Fruit fly (Drosophila melanogaster) whole organism, embryonic: ENCODE data around the gene CG7579.

Experiments used
- Atf-2 ChIP-seq: fragments of 200-800 bp; sonication (Bioruptor generic); optimal IDR thresholded peaks from 2 replicates; lab custom pipeline; 2016; ENCODE audit warnings: missing biosample characterization, missing genetic modification characterization
- BEAF-32 ChIP-seq: fragments of 200-800 bp; sonication (Bioruptor generic); optimal IDR thresholded peaks from 3 replicates; lab custom pipeline; 2017; ENCODE audit warnings: missing biosample characterization, missing genetic modification characterization, mild to moderate bottlenecking, moderate library complexity, missing genetic modification reagents
- CG10431 ChIP-seq: fragments of 200-800 bp; sonication (Bioruptor generic); optimal IDR thresholded peaks from 3 replicates; lab custom pipeline; 2018; ENCODE audit warnings: missing biosample characterization, mild to moderate bottlenecking, missing genetic modification characterization
- CG12236 ChIP-seq: fragments of 200-800 bp; sonication (Bioruptor generic); optimal IDR thresholded peaks from 2 replicates; lab custom pipeline; 2016; ENCODE audit warnings: missing biosample characterization, missing genetic modification characterization
- CG12299 ChIP-seq: fragments of 200-800 bp; sonication (Bioruptor generic); optimal IDR thresholded peaks from 2 replicates; lab custom pipeline; 2018; ENCODE audit warnings: missing biosample characterization, mild to moderate bottlenecking, missing genetic modification characterization
- CG13123 ChIP-seq: fragments of 200-800 bp; sonication (Bioruptor generic); optimal IDR thresholded peaks from 2 replicates; lab custom pipeline; 2016; ENCODE audit warnings: missing biosample characterization, missing genetic modification characterization
- CG13624 ChIP-seq: fragments of 200-800 bp; sonication (Bioruptor generic); optimal IDR thresholded peaks from 2 replicates; lab custom pipeline; 2016; ENCODE audit warnings: missing biosample characterization, missing genetic modification characterization
- CG14667 ChIP-seq: fragments of 200-800 bp; sonication (Bioruptor generic); IDR thresholded peaks from 2 replicates; pipeline ENCODE4 v1.3.6; 2022; ENCODE audit warnings: missing biosample characterization, missing genetic modification characterization
- CG15514 ChIP-seq: fragments of 200-800 bp; sonication (Bioruptor generic); optimal IDR thresholded peaks from 3 replicates; lab custom pipeline; 2017; ENCODE audit warnings: missing biosample characterization, missing genetic modification characterization, mild to moderate bottlenecking, moderate library complexity, missing genetic modification reagents
- CG17359 ChIP-seq: fragments of 200-800 bp; sonication (Bioruptor generic); optimal IDR thresholded peaks from 3 replicates; lab custom pipeline; 2018; ENCODE audit warnings: missing biosample characterization, mild to moderate bottlenecking, missing genetic modification characterization, moderate library complexity
- CG18476 ChIP-seq: fragments of 200-800 bp; sonication (Bioruptor generic); optimal IDR thresholded peaks from 2 replicates; lab custom pipeline; 2016; ENCODE audit warnings: missing biosample characterization, mild to moderate bottlenecking, missing genetic modification characterization
- CG2116 ChIP-seq: fragments of 200-800 bp; sonication (Bioruptor generic); optimal IDR thresholded peaks from 3 replicates; lab custom pipeline; 2018; ENCODE audit warnings: missing biosample characterization, mild to moderate bottlenecking, missing genetic modification characterization
- CG3163 ChIP-seq: fragments of 200-800 bp; sonication (Bioruptor generic); optimal IDR thresholded peaks from 3 replicates; lab custom pipeline; 2016; ENCODE audit warnings: missing biosample characterization, missing genetic modification characterization
- CG33557 ChIP-seq: fragments of 200-800 bp; sonication (Bioruptor generic); optimal IDR thresholded peaks from 2 replicates; lab custom pipeline; 2019; ENCODE audit warnings: missing biosample characterization, mild to moderate bottlenecking, missing genetic modification characterization, moderate library complexity
- CG4730 ChIP-seq: fragments of 200-800 bp; sonication (Bioruptor generic); IDR thresholded peaks from 2 replicates; pipeline ENCODE4 v1.3.6; 2022; ENCODE audit warnings: missing biosample characterization, missing genetic modification characterization
- CG6254 ChIP-seq: fragments of 200-800 bp; sonication (Bioruptor generic); optimal IDR thresholded peaks from 3 replicates; lab custom pipeline; 2017; ENCODE audit warnings: mild to moderate bottlenecking, missing biosample characterization, missing genetic modification reagents, missing genetic modification characterization
- CG6765 ChIP-seq: fragments of 200-800 bp; sonication (Bioruptor generic); optimal IDR thresholded peaks from 3 replicates; lab custom pipeline; 2017; ENCODE audit warnings: missing biosample characterization, mild to moderate bottlenecking, missing genetic modification characterization
- CG6813 ChIP-seq: fragments of 200-800 bp; sonication (Bioruptor generic); optimal IDR thresholded peaks from 2 replicates; lab custom pipeline; 2017; ENCODE audit warnings: missing biosample characterization, missing genetic modification characterization, mild to moderate bottlenecking, moderate library complexity, missing genetic modification reagents
- CG7372 ChIP-seq: fragments of 200-800 bp; sonication (Bioruptor generic); IDR thresholded peaks from 2 replicates; pipeline ENCODE4 v1.3.6; 2022; ENCODE audit warnings: missing biosample characterization, missing genetic modification characterization
- CG7556 ChIP-seq: fragments of 200-800 bp; sonication (Bioruptor generic); optimal IDR thresholded peaks from 2 replicates; lab custom pipeline; 2017; ENCODE audit warnings: missing biosample characterization, mild to moderate bottlenecking, missing genetic modification characterization
- CG8281 ChIP-seq: fragments of 200-800 bp; sonication (Bioruptor generic); optimal IDR thresholded peaks from 2 replicates; lab custom pipeline; 2018; ENCODE audit warnings: missing biosample characterization, mild to moderate bottlenecking, missing genetic modification characterization, moderate library complexity
- CG8924 ChIP-seq: fragments of 200-800 bp; optimal IDR thresholded peaks from 3 replicates; lab custom pipeline; 2019; ENCODE audit warnings: missing biosample characterization, mild to moderate bottlenecking, missing genetic modification characterization, moderate library complexity
- CHES-1-like ChIP-seq: fragments of 200-800 bp; sonication (Bioruptor generic); optimal IDR thresholded peaks from 2 replicates; lab custom pipeline; 2016; ENCODE audit warnings: missing biosample characterization, missing genetic modification characterization
- D ChIP-seq, 2 experiments: fragments of 200-800 bp in 1 of 2; fragments of >200 bp in 1 of 2; sonication (Bioruptor generic) in 1 of 2; optimal IDR thresholded peaks; 2 replicates in 1 of 2; 3 replicates in 1 of 2; lab custom pipeline; 2017; ENCODE audit warnings: mild to moderate bottlenecking in 1 of 2, missing biosample characterization in 1 of 2, missing genetic modification characterization in 1 of 2, missing genetic modification reagents in 1 of 2
- Dad ChIP-seq: fragments of 200-800 bp; sonication (Bioruptor generic); optimal IDR thresholded peaks from 3 replicates; lab custom pipeline; 2016; ENCODE audit warnings: missing biosample characterization, missing genetic modification characterization
- Kr ChIP-seq: fragments of 200-800 bp; sonication (Bioruptor generic); optimal IDR thresholded peaks from 2 replicates; lab custom pipeline; 2017; ENCODE audit warnings: missing biosample characterization, mild to moderate bottlenecking, missing genetic modification characterization
- Mes4 ChIP-seq: fragments of 200-800 bp; sonication (Bioruptor generic); optimal IDR thresholded peaks from 2 replicates; lab custom pipeline; 2016; ENCODE audit warnings: missing biosample characterization, missing genetic modification characterization
- Myb ChIP-seq: fragments of 200-800 bp; sonication (Bioruptor generic); optimal IDR thresholded peaks from 2 replicates; lab custom pipeline; 2016; ENCODE audit warnings: missing biosample characterization, missing genetic modification characterization
- NC2α ChIP-seq: fragments of 200-800 bp; sonication (Bioruptor generic); optimal IDR thresholded peaks from 2 replicates; lab custom pipeline; 2016; ENCODE audit warnings: missing biosample characterization, missing genetic modification characterization
- NK7.1 ChIP-seq: fragments of 200-800 bp; sonication (Bioruptor generic); optimal IDR thresholded peaks from 3 replicates; lab custom pipeline; 2016; ENCODE audit warnings: missing biosample characterization, missing genetic modification characterization
- Pdp1 ChIP-seq, 2 experiments: fragments of 200-800 bp; sonication (Bioruptor generic); optimal IDR thresholded peaks; 3 replicates each; lab custom pipeline; 2016; ENCODE audit warnings: missing biosample characterization in 2 of 2, missing genetic modification characterization in 2 of 2, mild to moderate bottlenecking in 1 of 2, moderate library complexity in 1 of 2
- Side ChIP-seq: fragments of 200-800 bp; sonication (Bioruptor generic); optimal IDR thresholded peaks from 2 replicates; lab custom pipeline; 2016; ENCODE audit warnings: missing biosample characterization, missing genetic modification characterization
- Taf1 ChIP-seq: fragments of 200-800 bp; sonication (Bioruptor generic); IDR thresholded peaks from 2 replicates; pipeline ENCODE4 v1.3.6; 2022; ENCODE audit warnings: missing biosample characterization, missing genetic modification characterization
- bbx ChIP-seq: fragments of 200-800 bp; sonication (Bioruptor generic); IDR thresholded peaks from 2 replicates; pipeline ENCODE4 v1.3.6; 2022; ENCODE audit warnings: missing biosample characterization, missing genetic modification characterization; ENCODE audit not compliant: partially characterized antibody
- chif ChIP-seq, 2 experiments: fragments of 200-800 bp; sonication (Bioruptor generic); optimal IDR thresholded peaks; 3 replicates each; lab custom pipeline; 2016; ENCODE audit warnings: missing biosample characterization in 2 of 2, missing genetic modification characterization in 2 of 2
- chinmo ChIP-seq: fragments of 200-800 bp; sonication (Bioruptor generic); IDR thresholded peaks from 4 replicates; pipeline ENCODE4 v1.3.6; 2022; ENCODE audit warnings: missing biosample characterization, missing genetic modification characterization; ENCODE audit not compliant: partially characterized antibody
- esg ChIP-seq: fragments of 200-800 bp; sonication (Bioruptor generic); conservative IDR thresholded peaks from 2 replicates; pipeline ENCODE4 v1.3.6; 2022; ENCODE audit warnings: missing biosample characterization, missing genetic modification characterization
- grau ChIP-seq: fragments of 200-800 bp; optimal IDR thresholded peaks from 3 replicates; lab custom pipeline; 2019; ENCODE audit warnings: missing biosample characterization, mild to moderate bottlenecking, missing genetic modification characterization, moderate library complexity
- hbn ChIP-seq: fragments of 200-800 bp; sonication (Bioruptor generic); IDR thresholded peaks from 2 replicates; pipeline ENCODE4 v1.3.6; 2022; ENCODE audit warnings: missing biosample characterization, missing genetic modification characterization; ENCODE audit not compliant: partially characterized antibody
- hth ChIP-seq: fragments of >200 bp; optimal IDR thresholded peaks from 2 replicates; lab custom pipeline; 2017; ENCODE audit warnings: inconsistent platforms
- knrl ChIP-seq: fragments of 200-800 bp; sonication (Bioruptor generic); IDR thresholded peaks from 3 replicates; pipeline ENCODE4 v1.3.6; 2022; ENCODE audit warnings: missing biosample characterization, missing genetic modification characterization; ENCODE audit not compliant: partially characterized antibody
- nmo ChIP-seq: fragments of 200-800 bp; sonication (Bioruptor generic); optimal IDR thresholded peaks from 2 replicates; lab custom pipeline; 2018; ENCODE audit warnings: missing biosample characterization, mild to moderate bottlenecking, missing genetic modification characterization, moderate library complexity
- p53 ChIP-seq: fragments of 200-800 bp; sonication (Bioruptor generic); optimal IDR thresholded peaks from 2 replicates; lab custom pipeline; 2016; ENCODE audit warnings: missing biosample characterization, missing genetic modification characterization
- pan ChIP-seq, 4 experiments: fragments of >200 bp in 3 of 4; fragments of 200-800 bp in 1 of 4; sonication (Bioruptor generic) in 1 of 4; optimal IDR thresholded peaks in 3 of 4; IDR thresholded peaks in 1 of 4; 2 replicates each; pipeline versions ENCODE4 v1.3.6 to Lab custom; 2017 to 2022; ENCODE audit warnings: missing biosample characterization in 2 of 4, missing genetic modification characterization in 2 of 4, mixed read lengths in 1 of 4
- phol ChIP-seq: fragments of 200-800 bp; sonication (Bioruptor generic); optimal IDR thresholded peaks from 3 replicates; lab custom pipeline; 2018; ENCODE audit warnings: missing biosample characterization, mild to moderate bottlenecking, missing genetic modification characterization, moderate library complexity
- run ChIP-seq: fragments of 200-800 bp; sonication (Bioruptor generic); optimal IDR thresholded peaks from 3 replicates; lab custom pipeline; 2018; ENCODE audit warnings: missing biosample characterization, mild to moderate bottlenecking, missing genetic modification characterization
- salm ChIP-seq: fragments of 200-800 bp; sonication (Bioruptor generic); optimal IDR thresholded peaks from 2 replicates; lab custom pipeline; 2018; ENCODE audit warnings: missing biosample characterization, mild to moderate bottlenecking, missing genetic modification characterization
- trem ChIP-seq: fragments of 200-800 bp; optimal IDR thresholded peaks from 3 replicates; lab custom pipeline; 2019; ENCODE audit warnings: missing biosample characterization, mild to moderate bottlenecking, missing genetic modification characterization, moderate library complexity
- vfl ChIP-seq: fragments of 200-800 bp; sonication (Bioruptor generic); optimal IDR thresholded peaks from 2 replicates; lab custom pipeline; 2016; ENCODE audit warnings: missing biosample characterization, missing genetic modification characterization
- wdn ChIP-seq: fragments of 200-800 bp; sonication (Bioruptor generic); IDR thresholded peaks from 2 replicates; pipeline ENCODE4 v1.3.6; 2022; ENCODE audit warnings: missing biosample characterization, missing genetic modification characterization

Gene CG7579

DNA sequence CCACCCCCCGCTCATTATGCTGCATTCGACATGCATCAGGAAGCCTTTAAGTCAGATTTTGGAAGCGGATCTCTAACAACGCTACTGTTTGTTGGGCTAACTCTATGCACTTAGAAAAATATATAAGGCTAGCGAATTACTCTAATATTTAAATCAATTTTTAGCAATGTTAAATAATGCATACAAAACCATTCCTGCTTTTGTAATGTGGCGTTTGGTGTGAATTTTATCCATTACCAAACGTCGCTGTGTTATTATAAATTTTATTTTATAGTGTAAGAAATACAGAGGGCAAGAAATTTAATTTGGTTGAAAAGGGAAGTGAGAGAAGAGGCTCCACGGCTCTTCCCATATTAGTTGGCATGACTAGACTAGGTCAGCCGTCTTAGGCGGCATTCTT lies 10.4 kb downstream of the CG7579 start (continued):
- TF ChIP-seq CG8924 = peak; percentile 31
- TF ChIP-seq wdn (GFP tag; lab: Robert Waterston, UW) = no peak
- TF ChIP-seq CG7372 (GFP tag; lab: Robert Waterston, UW) = no peak
- TF ChIP-seq esg (GFP tag; lab: Robert Waterston, UW) = no peak
- TF ChIP-seq NC2α = no peak
- TF ChIP-seq vfl = no peak
- TF ChIP-seq CG10431 (GFP tag; lab: Kevin White, UChicago) = no peak
- no peak for TF ChIP-seq CG2116 (GFP tag; lab: Kevin White, UChicago)
- no peak for TF ChIP-seq hth (lab: Kevin White, UChicago)
- TF ChIP-seq CHES-1-like (GFP tag; lab: Kevin White, UChicago) = no peak
- TF ChIP-seq CG8281 (tag; lab: Kevin White, UChicago) = no peak
- no peak for TF ChIP-seq Mes4 (GFP tag; lab: Kevin White, UChicago)
- no peak for TF ChIP-seq Myb (GFP tag; lab: Kevin White, UChicago)
- peak; percentile 51 for TF ChIP-seq grau (tag; lab: Kevin White, UChicago)
- no peak for TF ChIP-seq CG13624 (GFP tag; lab: Kevin White, UChicago)
- TF ChIP-seq NK7.1 (GFP tag; lab: Kevin White, UChicago) = no peak
- peak; percentile 11 for TF ChIP-seq CG17359 (tag; lab: Kevin White, UChicago)
- no peak for TF ChIP-seq bbx (GFP tag; lab: Robert Waterston, UW)
- TF ChIP-seq Pdp1 (GFP tag; optimal IDR thresholded peaks at IDR 0.05; lab: Kevin White, UChicago) = peak in 1 of 2 experiments; percentile 19
- no peak for TF ChIP-seq CG6254 (GFP tag; lab: Kevin White, UChicago)
- TF ChIP-seq Taf1 = no peak
- no peak for TF ChIP-seq run (tag; lab: Kevin White, UChicago)
- peak; percentile 20 to 29 for TF ChIP-seq chif (GFP tag; optimal IDR thresholded peaks at IDR 0.05; lab: Kevin White, UChicago)
- peak; percentile 48 for TF ChIP-seq phol (tag; lab: Kevin White, UChicago)
- TF ChIP-seq pan (optimal IDR thresholded peaks at IDR 0.05; lab: Kevin White, UChicago) = no peak
- no peak for TF ChIP-seq pan (GFP tag; optimal IDR thresholded peaks at IDR 0.05 in 1 of 2, IDR thresholded peaks at IDR 0.05 in 1 of 2)
- TF ChIP-seq BEAF-32 (GFP tag; lab: Kevin White, UChicago) = no peak
- no peak for TF ChIP-seq CG6765 (GFP tag; lab: Kevin White, UChicago)
- no peak for TF ChIP-seq CG3163
- no peak for TF ChIP-seq salm (tag; lab: Kevin White, UChicago)
- peak; percentile 59 for TF ChIP-seq nmo (GFP tag; lab: Kevin White, UChicago)
- TF ChIP-seq D (optimal IDR thresholded peaks at IDR 0.05; lab: Kevin White, UChicago) = no peak
- peak; percentile 49 for TF ChIP-seq D (GFP tag; optimal IDR thresholded peaks at IDR 0.05; lab: Kevin White, UChicago)
- no peak for TF ChIP-seq chinmo (GFP tag; lab: Robert Waterston, UW)
- TF ChIP-seq CG13123 = no peak
- peak; percentile 8 for TF ChIP-seq CG7556 (GFP tag; lab: Kevin White, UChicago)
- no peak for TF ChIP-seq hbn (GFP tag; lab: Robert Waterston, UW)
- TF ChIP-seq trem (tag; lab: Kevin White, UChicago) = peak; percentile 37
- TF ChIP-seq CG4730 = no peak
- TF ChIP-seq CG15514 (GFP tag; lab: Kevin White, UChicago) = no peak
- TF ChIP-seq p53 (GFP tag; lab: Kevin White, UChicago) = no peak
- no peak for TF ChIP-seq Kr (GFP tag; lab: Kevin White, UChicago)
- TF ChIP-seq CG12236 (GFP tag; lab: Kevin White, UChicago) = no peak
- no peak for TF ChIP-seq CG6813 (GFP tag; lab: Kevin White, UChicago)
- TF ChIP-seq Atf-2 (GFP tag; lab: Kevin White, UChicago) = no peak
- peak; percentile 54 for TF ChIP-seq CG33557
- TF ChIP-seq CG14667 (GFP tag; lab: Robert Waterston, UW) = no peak
- no peak for TF ChIP-seq Side (GFP tag; lab: Kevin White, UChicago)
- TF ChIP-seq CG18476 (GFP tag; lab: Kevin White, UChicago) = no peak
- no peak for TF ChIP-seq Dad (GFP tag; lab: Kevin White, UChicago)
- TF ChIP-seq CG12299 (tag; lab: Kevin White, UChicago) = no peak
- TF ChIP-seq knrl (GFP tag; lab: Robert Waterston, UW) = no peak
